Worm (Caenorhabditis elegans): ENCODE data around the gene nasp-2.

nasp-2 gene

DNA sequence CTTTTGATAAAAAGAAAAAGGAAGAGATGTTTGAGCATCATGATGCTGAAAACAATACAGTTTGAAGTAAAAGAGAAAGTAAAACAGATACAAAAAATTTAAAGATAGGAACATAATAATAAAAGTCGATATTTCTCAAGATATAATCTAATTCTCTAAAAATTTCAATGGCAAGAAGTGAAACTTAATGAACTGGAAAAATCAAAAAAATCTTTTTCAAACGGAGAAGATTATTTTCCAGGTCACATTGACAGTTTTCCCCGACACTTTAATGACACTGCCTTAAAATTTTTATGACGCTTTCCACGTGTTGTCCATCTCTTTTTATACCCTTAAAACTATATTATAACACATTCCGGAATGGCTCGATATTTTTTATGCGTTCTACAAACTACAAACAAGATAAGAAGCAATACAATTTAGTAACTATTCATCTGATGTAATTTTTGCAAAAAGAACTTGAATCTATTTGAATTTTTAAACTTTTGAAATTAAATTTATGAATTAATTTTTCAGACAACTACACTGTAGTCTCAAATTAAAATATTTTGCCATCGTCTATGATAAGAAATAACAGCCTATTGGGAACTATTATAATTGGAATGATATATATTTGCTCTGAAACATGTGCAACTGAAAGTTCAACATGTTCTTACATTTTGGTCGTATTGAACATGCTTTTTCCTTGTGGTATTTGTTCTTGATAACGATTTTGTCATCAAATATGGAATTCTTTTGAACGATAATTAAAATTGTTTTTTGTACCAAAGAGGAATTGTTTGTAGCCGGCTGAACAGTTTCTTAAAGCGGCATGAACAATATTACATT is 13.1 kb upstream of the nasp-2 start, which contains the start of gene C50B6.7:
Gene C50B6.7 (minus strand): TSS at position 51 of the 828 bp plus-strand sequence.
- TF ChIP-seq ceh-39 (tag; optimal IDR thresholded peaks at IDR 0.05) (no peak), M03D4.4 (tag; optimal IDR thresholded peaks at IDR 0.05) (no peak), lin-32 (GFP tag; optimal IDR thresholded peaks at IDR 0.05) (no peak), elt-1 (tag; optimal IDR thresholded peaks at IDR 0.05; ENCODE audit: borderline replicate concordance, insufficient read depth) (no peak), mep-1 (tag; optimal IDR thresholded peaks at IDR 0.05) (no peak), elt-3 (tag; optimal IDR thresholded peaks at IDR 0.05) (no peak), lsy-2 (tag; optimal IDR thresholded peaks at IDR 0.05) (no peak), unc-39 (tag; optimal IDR thresholded peaks at IDR 0.05) (no peak), ceh-83 (GFP tag; optimal IDR thresholded peaks at IDR 0.05) (no peak), nhr-28 (tag; optimal IDR thresholded peaks at IDR 0.05) (no peak), tbx-8 (GFP tag; optimal IDR thresholded peaks at IDR 0.05) (no peak), nhr-237 (tag; optimal IDR thresholded peaks at IDR 0.05) (no peak), bed-3 (GFP tag; optimal IDR thresholded peaks at IDR 0.05) (no peak), lin-13 (tag; optimal IDR thresholded peaks at IDR 0.05) (no peak), nhr-76 (tag; optimal IDR thresholded peaks at IDR 0.05) (no peak), mab-5 (tag; optimal IDR thresholded peaks at IDR 0.05) (no peak), nhr-12 (tag; optimal IDR thresholded peaks at IDR 0.05) (no peak), nhr-2 (tag; optimal IDR thresholded peaks at IDR 0.05) (no peak)

DNA sequence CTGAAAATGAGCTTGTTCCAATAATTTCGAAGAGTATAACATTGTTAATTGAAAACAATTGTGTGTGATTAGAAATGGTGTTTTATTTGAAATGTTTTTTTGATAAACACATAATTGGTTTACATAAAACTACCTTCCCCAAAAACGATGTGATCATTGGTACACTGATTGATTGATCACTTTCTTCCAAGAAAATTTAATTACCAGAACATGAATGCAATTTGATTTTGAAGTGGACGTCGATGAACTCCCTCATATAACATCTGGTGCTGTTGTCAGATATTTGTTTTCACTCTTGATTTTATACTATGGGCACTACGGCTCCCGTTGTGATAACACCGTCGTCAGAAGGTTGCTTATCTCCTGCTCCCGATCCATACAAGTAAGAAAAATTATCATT is 8.6 kb upstream of the nasp-2 start, which contains the start of gene srh-15:
Gene srh-15 (plus strand): TSS at position 301 of the 400 bp plus-strand sequence.
- TF ChIP-seq lin-13 (tag; optimal IDR thresholded peaks at IDR 0.05) (no peak), cnd-1 (tag; optimal IDR thresholded peaks at IDR 0.05) (no peak), unc-39 (tag; optimal IDR thresholded peaks at IDR 0.05) (no peak), sem-2 (GFP tag; optimal IDR thresholded peaks at IDR 0.05) (no peak), ceh-83 (GFP tag; optimal IDR thresholded peaks at IDR 0.05) (no peak), nhr-76 (tag; optimal IDR thresholded peaks at IDR 0.05) (no peak), tbx-8 (GFP tag; optimal IDR thresholded peaks at IDR 0.05) (no peak), blmp-1 (tag; optimal IDR thresholded peaks at IDR 0.05) (no peak), ham-2 (GFP tag; optimal IDR thresholded peaks at IDR 0.05) (no peak), M03D4.4 (tag; optimal IDR thresholded peaks at IDR 0.05) (no peak), mep-1 (tag; optimal IDR thresholded peaks at IDR 0.05) (no peak), lin-32 (GFP tag; optimal IDR thresholded peaks at IDR 0.05) (no peak), mls-2 (tag; optimal IDR thresholded peaks at IDR 0.05) (no peak), nhr-237 (tag; optimal IDR thresholded peaks at IDR 0.05) (no peak), sptf-1 (tag; optimal IDR thresholded peaks at IDR 0.05) (no peak), elt-3 (tag; optimal IDR thresholded peaks at IDR 0.05) (no peak), ces-1 (GFP tag; optimal IDR thresholded peaks at IDR 0.05) (no peak)

DNA sequence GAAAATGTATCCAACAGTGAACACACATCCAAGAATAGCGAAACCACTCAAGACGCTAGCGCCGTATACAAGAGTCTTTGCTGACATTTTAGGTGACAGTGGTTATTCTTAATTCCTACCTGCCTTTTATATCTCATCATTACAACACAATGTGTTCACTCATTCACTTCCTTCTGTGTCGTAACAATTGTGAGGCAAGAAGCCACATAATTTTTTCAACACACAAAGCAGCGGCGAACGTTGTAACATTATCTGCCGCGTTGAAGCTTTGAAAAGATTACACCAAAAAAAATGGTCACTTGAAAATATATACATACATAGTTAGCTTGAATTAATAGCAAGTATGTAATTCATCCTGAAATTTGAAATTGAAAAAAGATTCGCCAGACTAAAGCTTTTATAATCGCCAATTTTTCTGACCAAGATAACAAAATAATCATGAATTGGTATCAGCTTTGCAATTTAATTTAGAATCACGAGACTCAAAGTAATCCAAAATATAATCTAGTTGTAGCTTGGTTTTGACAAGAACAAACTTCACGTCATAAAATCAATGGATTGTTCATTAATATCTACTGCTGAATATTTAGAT is 5.9 kb upstream of the nasp-2 start, which contains the start of the genes col-161 and srh-18:
Gene col-161 (minus strand): TSS at position 101 of the 592 bp plus-strand sequence.
Gene srh-18 (plus strand): TSS at position 542 of the 592 bp plus-strand sequence.
- no peak for TF ChIP-seq drap-1 (GFP tag; optimal IDR thresholded peaks at IDR 0.05)
- TF ChIP-seq lin-13 (tag; optimal IDR thresholded peaks at IDR 0.05), result no peak
- no peak for TF ChIP-seq ces-1 (GFP tag; optimal IDR thresholded peaks at IDR 0.05)
- TF ChIP-seq hlh-1 (tag; optimal IDR thresholded peaks at IDR 0.05), result no peak

DNA sequence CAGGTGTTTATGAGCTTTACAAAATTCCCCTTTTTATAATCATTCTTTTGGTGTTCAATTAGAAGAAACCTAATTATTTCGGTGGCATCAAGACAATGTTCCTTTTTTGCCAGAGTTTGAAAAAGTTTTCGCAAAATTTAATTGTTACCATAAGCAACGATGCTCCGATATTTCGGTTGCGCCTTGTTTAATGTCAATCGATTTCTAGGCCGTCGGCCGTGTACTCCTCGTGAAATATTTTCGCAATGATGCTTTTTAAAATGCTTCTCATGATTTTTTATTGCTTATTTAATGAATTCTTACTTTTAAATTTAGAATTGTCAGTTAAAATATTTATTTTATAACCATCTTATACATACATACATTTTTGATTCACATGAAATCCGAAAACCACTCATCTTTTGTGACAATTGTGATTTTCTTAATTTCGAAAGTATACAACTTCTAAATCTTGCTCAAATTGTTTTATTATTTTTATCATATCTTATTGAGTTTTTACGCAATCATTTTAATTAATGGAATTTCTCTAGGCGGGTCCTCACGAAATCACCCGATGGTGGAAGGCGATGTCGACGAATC is 1.1 kb upstream of the nasp-2 start, which contains the start of gene C50B6.3:
Gene C50B6.3 (plus strand): TSS at position 529 of the 579 bp plus-strand sequence.
- peak; percentile 17 for TF ChIP-seq pha-4 (tag; optimal IDR thresholded peaks at IDR 0.05)
- no peak for TF ChIP-seq hlh-1 (tag; optimal IDR thresholded peaks at IDR 0.05)
- peak; percentile 62 for TF ChIP-seq lsy-2 (tag; optimal IDR thresholded peaks at IDR 0.05)
- peak; percentile 57 for TF ChIP-seq mep-1 (tag; optimal IDR thresholded peaks at IDR 0.05)
- no peak for TF ChIP-seq drap-1 (GFP tag; optimal IDR thresholded peaks at IDR 0.05)
- TF ChIP-seq lin-13 (tag; optimal IDR thresholded peaks at IDR 0.05), result peak; percentile 25
- TF ChIP-seq ceh-39 (tag; optimal IDR thresholded peaks at IDR 0.05), result peak; percentile 31

DNA sequence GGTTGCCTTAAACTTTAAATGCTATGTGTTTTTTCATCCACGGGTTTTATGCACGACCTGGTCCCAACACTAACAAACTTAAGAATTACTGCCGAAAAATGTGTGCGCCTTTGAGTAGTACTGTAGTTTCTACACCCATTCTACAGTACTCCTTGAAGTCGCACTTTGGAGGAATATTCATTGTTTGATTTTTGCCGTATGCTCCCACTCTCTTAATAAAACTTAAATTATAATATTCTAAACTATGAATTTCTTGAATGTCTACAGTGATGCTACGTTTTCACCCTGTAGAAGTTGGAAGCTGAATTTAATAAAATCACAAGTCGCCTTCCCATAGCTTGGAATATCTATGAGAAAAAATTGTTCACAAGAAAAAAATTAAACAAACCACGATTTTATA is 2.3 kb downstream of the nasp-2 start:
- TF ChIP-seq M03D4.4 (tag; optimal IDR thresholded peaks at IDR 0.05), result no peak
- no peak for TF ChIP-seq bed-3 (GFP tag; optimal IDR thresholded peaks at IDR 0.05)
- TF ChIP-seq ceh-43 (GFP tag; optimal IDR thresholded peaks at IDR 0.05), result no peak
- no peak for TF ChIP-seq ceh-39 (tag; optimal IDR thresholded peaks at IDR 0.05)
- no peak for TF ChIP-seq drap-1 (GFP tag; optimal IDR thresholded peaks at IDR 0.05)
- TF ChIP-seq unc-62 (GFP tag; optimal IDR thresholded peaks at IDR 0.05), result no peak
- no peak for TF ChIP-seq lsy-2 (tag; optimal IDR thresholded peaks at IDR 0.05)
- no peak for TF ChIP-seq unc-39 (tag; optimal IDR thresholded peaks at IDR 0.05)
- no peak for TF ChIP-seq sptf-1 (tag; optimal IDR thresholded peaks at IDR 0.05)
- no peak for TF ChIP-seq mep-1 (tag; optimal IDR thresholded peaks at IDR 0.05)
- TF ChIP-seq tbx-8 (GFP tag; optimal IDR thresholded peaks at IDR 0.05), result no peak
- TF ChIP-seq mab-5 (tag; optimal IDR thresholded peaks at IDR 0.05), result no peak
- TF ChIP-seq elt-1 (tag; optimal IDR thresholded peaks at IDR 0.05; ENCODE audit: borderline replicate concordance, insufficient read depth), result no peak
- no peak for TF ChIP-seq nhr-237 (tag; optimal IDR thresholded peaks at IDR 0.05)
- no peak for TF ChIP-seq snpc-4 (tag; optimal IDR thresholded peaks at IDR 0.05)

Data from whole organism, mixed stage, embryonic.